Fruit fly (Drosophila melanogaster) whole organism, embryonic: ENCODE data around the gene CG1024.

Experiments used
- ATbp ChIP-seq: fragments of 200-800 bp; sonication (Bioruptor generic); optimal IDR thresholded peaks from 2 replicates; lab custom pipeline; 2017; ENCODE audit warnings: missing biosample characterization, mild to moderate bottlenecking, missing genetic modification characterization, missing genetic modification reagents
- Bgb ChIP-seq: fragments of 200-800 bp; sonication (Bioruptor generic); IDR thresholded peaks from 2 replicates; pipeline ENCODE4 v1.3.6; 2022; ENCODE audit warnings: missing biosample characterization, missing genetic modification characterization; ENCODE audit not compliant: partially characterized antibody
- C15 ChIP-seq: fragments of 200-800 bp; sonication (Bioruptor generic); IDR thresholded peaks from 3 replicates; pipeline ENCODE4 v1.3.6; 2022; ENCODE audit warnings: missing biosample characterization, missing genetic modification characterization
- CG10321 ChIP-seq: fragments of 200-800 bp; sonication (Bioruptor generic); IDR thresholded peaks from 2 replicates; pipeline ENCODE4 v1.3.6; 2022; ENCODE audit warnings: missing biosample characterization, missing genetic modification characterization
- CG10366 ChIP-seq: fragments of 200-800 bp; sonication (Bioruptor generic); IDR thresholded peaks from 2 replicates; pipeline ENCODE4 v1.3.6; 2022; ENCODE audit warnings: missing biosample characterization, missing genetic modification characterization
- CG10565 ChIP-seq: fragments of 200-800 bp; sonication (Bioruptor generic); optimal IDR thresholded peaks from 3 replicates; lab custom pipeline; 2016; ENCODE audit warnings: missing biosample characterization, mild to moderate bottlenecking, missing genetic modification characterization
- CG10654 ChIP-seq: fragments of 200-800 bp; sonication (Bioruptor generic); optimal IDR thresholded peaks from 2 replicates; lab custom pipeline; 2016; ENCODE audit warnings: missing biosample characterization, missing genetic modification characterization
- CG11085 ChIP-seq: fragments of 200-800 bp; sonication (Bioruptor generic); IDR thresholded peaks from 2 replicates; pipeline ENCODE4 v1.3.6; 2022; ENCODE audit warnings: missing biosample characterization, missing genetic modification characterization
- CG12155 ChIP-seq: fragments of 200-800 bp; sonication (Bioruptor generic); optimal IDR thresholded peaks from 3 replicates; lab custom pipeline; 2016; ENCODE audit warnings: missing biosample characterization, missing genetic modification characterization
- CG12391 ChIP-seq: fragments of 200-800 bp; sonication (Bioruptor generic); optimal IDR thresholded peaks from 3 replicates; lab custom pipeline; 2018; ENCODE audit warnings: missing biosample characterization, mild to moderate bottlenecking, missing genetic modification characterization, moderate library complexity
- CG13624 ChIP-seq: fragments of 200-800 bp; sonication (Bioruptor generic); optimal IDR thresholded peaks from 2 replicates; lab custom pipeline; 2016; ENCODE audit warnings: missing biosample characterization, missing genetic modification characterization
- CG15011 ChIP-seq: fragments of 200-800 bp; sonication (Bioruptor generic); optimal IDR thresholded peaks from 3 replicates; lab custom pipeline; 2018; ENCODE audit warnings: missing biosample characterization, mild to moderate bottlenecking, missing genetic modification characterization
- CG15696 ChIP-seq: fragments of 200-800 bp; sonication (Bioruptor generic); optimal IDR thresholded peaks from 2 replicates; lab custom pipeline; 2019; ENCODE audit warnings: missing biosample characterization, mild to moderate bottlenecking, missing genetic modification characterization, moderate library complexity
- CG17802 ChIP-seq: fragments of 200-800 bp; sonication (Bioruptor generic); optimal IDR thresholded peaks from 2 replicates; lab custom pipeline; 2018; ENCODE audit warnings: missing biosample characterization, mild to moderate bottlenecking, missing genetic modification characterization, moderate library complexity
- CG1792 ChIP-seq: fragments of 200-800 bp; sonication (Bioruptor generic); optimal IDR thresholded peaks from 2 replicates; lab custom pipeline; 2016; ENCODE audit warnings: missing biosample characterization, missing genetic modification characterization
- CG18011 ChIP-seq: fragments of 200-800 bp; sonication (Bioruptor generic); optimal IDR thresholded peaks from 2 replicates; lab custom pipeline; 2017; ENCODE audit warnings: missing biosample characterization, missing genetic modification characterization, mild to moderate bottlenecking, moderate library complexity, missing genotype
- CG18262 ChIP-seq: fragments of 200-800 bp; optimal IDR thresholded peaks from 3 replicates; lab custom pipeline; 2019; ENCODE audit warnings: missing biosample characterization, mild to moderate bottlenecking, missing genetic modification characterization, moderate library complexity
- CG2889 ChIP-seq: fragments of 200-800 bp; sonication (Bioruptor generic); IDR thresholded peaks from 3 replicates; pipeline ENCODE4 v1.3.6; 2022; ENCODE audit warnings: missing biosample characterization, missing genetic modification characterization
- CG3838 ChIP-seq: fragments of 200-800 bp; sonication (Bioruptor generic); optimal IDR thresholded peaks from 3 replicates; lab custom pipeline; 2016; ENCODE audit warnings: missing biosample characterization, missing genetic modification characterization
- CG4404 ChIP-seq: fragments of 200-800 bp; sonication (Bioruptor generic); IDR thresholded peaks from 2 replicates; pipeline ENCODE4 v1.3.6; 2022; ENCODE audit warnings: missing biosample characterization, missing genetic modification characterization
- CG4730 ChIP-seq: fragments of 200-800 bp; sonication (Bioruptor generic); IDR thresholded peaks from 2 replicates; pipeline ENCODE4 v1.3.6; 2022; ENCODE audit warnings: missing biosample characterization, missing genetic modification characterization
- CG7987 ChIP-seq: fragments of 200-800 bp; sonication (Bioruptor generic); optimal IDR thresholded peaks from 2 replicates; lab custom pipeline; 2018; ENCODE audit warnings: missing biosample characterization, mild to moderate bottlenecking, missing genetic modification characterization, moderate library complexity
- CG8944 ChIP-seq: fragments of 200-800 bp; sonication (Bioruptor generic); optimal IDR thresholded peaks from 3 replicates; lab custom pipeline; 2016; ENCODE audit warnings: missing biosample characterization, missing genetic modification characterization
- Gsc ChIP-seq: fragments of 200-800 bp; sonication (Bioruptor generic); IDR thresholded peaks from 2 replicates; pipeline ENCODE4 v1.3.6; 2022; ENCODE audit warnings: missing biosample characterization, missing genetic modification characterization
- Hand ChIP-seq: fragments of 200-800 bp; sonication (Bioruptor generic); optimal IDR thresholded peaks from 2 replicates; lab custom pipeline; 2017; ENCODE audit warnings: mild to moderate bottlenecking, missing biosample characterization, missing genetic modification reagents, missing genetic modification characterization
- Hr3 ChIP-seq: fragments of 200-800 bp; sonication (Bioruptor generic); optimal IDR thresholded peaks from 3 replicates; lab custom pipeline; 2016; ENCODE audit warnings: missing biosample characterization, missing genetic modification characterization
- Hr78 ChIP-seq, 2 experiments: fragments of 200-800 bp in 1 of 2; fragments of >200 bp in 1 of 2; sonication (Bioruptor generic) in 1 of 2; optimal IDR thresholded peaks; 2 replicates each; lab custom pipeline; 2017 to 2019; ENCODE audit warnings: missing biosample characterization in 2 of 2, missing genetic modification characterization in 2 of 2, mild to moderate bottlenecking in 1 of 2, moderate library complexity in 1 of 2
- MBD-R2 ChIP-seq: fragments of 200-800 bp; sonication (Bioruptor generic); IDR thresholded peaks from 2 replicates; pipeline ENCODE4 v1.3.6; 2022; ENCODE audit warnings: missing biosample characterization, missing genetic modification characterization
- Med ChIP-seq: fragments of 200-800 bp; sonication (Bioruptor generic); peaks from one replicate; lab custom pipeline; 2016; ENCODE audit warnings: missing biosample characterization, missing genetic modification characterization, mild to moderate bottlenecking, inconsistent platforms, moderate library complexity
- Neu2 ChIP-seq: fragments of 200-800 bp; sonication (Bioruptor generic); optimal IDR thresholded peaks from 3 replicates; lab custom pipeline; 2016; ENCODE audit warnings: missing biosample characterization, missing genetic modification characterization, borderline replicate concordance
- Nf-YA ChIP-seq: fragments of 200-800 bp; sonication (Bioruptor generic); IDR thresholded peaks from 2 replicates; pipeline ENCODE4 v1.3.6; 2022; ENCODE audit warnings: missing biosample characterization, missing genetic modification characterization
- Nf-YC ChIP-seq: fragments of 200-800 bp; optimal IDR thresholded peaks from 3 replicates; lab custom pipeline; 2019; ENCODE audit warnings: missing biosample characterization, mild to moderate bottlenecking, missing genetic modification characterization, moderate library complexity
- PHDP ChIP-seq: fragments of 200-800 bp; sonication (Bioruptor generic); optimal IDR thresholded peaks from 3 replicates; lab custom pipeline; 2018; ENCODE audit warnings: missing biosample characterization, mild to moderate bottlenecking, missing genetic modification characterization, moderate library complexity
- Spps ChIP-seq: fragments of 200-800 bp; sonication (Bioruptor generic); optimal IDR thresholded peaks from 2 replicates; lab custom pipeline; 2018; ENCODE audit warnings: missing biosample characterization, mild to moderate bottlenecking, missing genetic modification characterization
- Sry-δ ChIP-seq: fragments of 200-800 bp; sonication (Bioruptor generic); optimal IDR thresholded peaks from 2 replicates; lab custom pipeline; 2016; ENCODE audit warnings: missing biosample characterization, missing genetic modification characterization
- cad ChIP-seq: fragments of >200 bp; optimal IDR thresholded peaks from 2 replicates; lab custom pipeline; 2017; ENCODE audit warnings: missing biosample characterization, missing genetic modification characterization
- dan ChIP-seq: fragments of 200-800 bp; sonication (Bioruptor generic); IDR thresholded peaks from 2 replicates; pipeline ENCODE4 v1.3.6; 2022; ENCODE audit warnings: missing biosample characterization, missing genetic modification characterization
- dmrt11E ChIP-seq: fragments of 200-800 bp; sonication (Bioruptor generic); optimal IDR thresholded peaks from 3 replicates; lab custom pipeline; 2018; ENCODE audit warnings: missing biosample characterization, mild to moderate bottlenecking, missing genetic modification characterization, moderate library complexity
- gsb ChIP-seq: fragments of 200-800 bp; sonication (Bioruptor generic); IDR thresholded peaks from 2 replicates; pipeline ENCODE4 v1.3.6; 2022; ENCODE audit warnings: missing biosample characterization, missing genetic modification characterization
- hth ChIP-seq: fragments of >200 bp; optimal IDR thresholded peaks from 2 replicates; lab custom pipeline; 2017; ENCODE audit warnings: inconsistent platforms
- nerfin-2 ChIP-seq: fragments of 200-800 bp; sonication (Bioruptor generic); IDR thresholded peaks from 2 replicates; pipeline ENCODE4 v1.3.6; 2022; ENCODE audit warnings: missing biosample characterization, missing genetic modification characterization; ENCODE audit not compliant: partially characterized antibody
- org-1 ChIP-seq: fragments of 200-800 bp; sonication (Bioruptor generic); optimal IDR thresholded peaks from 2 replicates; lab custom pipeline; 2017; ENCODE audit warnings: missing biosample characterization, missing genetic modification characterization
- pho ChIP-seq: fragments of 200-800 bp; sonication (Bioruptor generic); optimal IDR thresholded peaks from 2 replicates; lab custom pipeline; 2016; ENCODE audit warnings: missing biosample characterization, missing genetic modification characterization
- ro ChIP-seq: fragments of 200-800 bp; sonication (Bioruptor generic); IDR thresholded peaks from 2 replicates; pipeline ENCODE4 v1.3.6; 2022; ENCODE audit warnings: missing biosample characterization, missing genetic modification characterization
- sqz ChIP-seq: fragments of 200-800 bp; sonication (Bioruptor generic); optimal IDR thresholded peaks from 3 replicates; lab custom pipeline; 2018; ENCODE audit warnings: missing biosample characterization, mild to moderate bottlenecking, missing genetic modification characterization
- tup ChIP-seq: fragments of 200-800 bp; sonication (Bioruptor generic); optimal IDR thresholded peaks from 2 replicates; lab custom pipeline; 2016; ENCODE audit warnings: missing biosample characterization, mild to moderate bottlenecking, missing genetic modification characterization, moderate library complexity
- wek ChIP-seq: fragments of 200-800 bp; sonication (Bioruptor generic); optimal IDR thresholded peaks from 3 replicates; lab custom pipeline; 2018; ENCODE audit warnings: missing biosample characterization, mild to moderate bottlenecking, missing genetic modification characterization, moderate library complexity
- yki ChIP-seq: fragments of >200 bp; optimal IDR thresholded peaks from 3 replicates; lab custom pipeline; 2018
- zen ChIP-seq: fragments of 200-800 bp; sonication (Bioruptor generic); optimal IDR thresholded peaks from 3 replicates; lab custom pipeline; 2018; ENCODE audit warnings: missing biosample characterization, mild to moderate bottlenecking, missing genetic modification characterization, moderate library complexity

CG1024 gene

DNA sequence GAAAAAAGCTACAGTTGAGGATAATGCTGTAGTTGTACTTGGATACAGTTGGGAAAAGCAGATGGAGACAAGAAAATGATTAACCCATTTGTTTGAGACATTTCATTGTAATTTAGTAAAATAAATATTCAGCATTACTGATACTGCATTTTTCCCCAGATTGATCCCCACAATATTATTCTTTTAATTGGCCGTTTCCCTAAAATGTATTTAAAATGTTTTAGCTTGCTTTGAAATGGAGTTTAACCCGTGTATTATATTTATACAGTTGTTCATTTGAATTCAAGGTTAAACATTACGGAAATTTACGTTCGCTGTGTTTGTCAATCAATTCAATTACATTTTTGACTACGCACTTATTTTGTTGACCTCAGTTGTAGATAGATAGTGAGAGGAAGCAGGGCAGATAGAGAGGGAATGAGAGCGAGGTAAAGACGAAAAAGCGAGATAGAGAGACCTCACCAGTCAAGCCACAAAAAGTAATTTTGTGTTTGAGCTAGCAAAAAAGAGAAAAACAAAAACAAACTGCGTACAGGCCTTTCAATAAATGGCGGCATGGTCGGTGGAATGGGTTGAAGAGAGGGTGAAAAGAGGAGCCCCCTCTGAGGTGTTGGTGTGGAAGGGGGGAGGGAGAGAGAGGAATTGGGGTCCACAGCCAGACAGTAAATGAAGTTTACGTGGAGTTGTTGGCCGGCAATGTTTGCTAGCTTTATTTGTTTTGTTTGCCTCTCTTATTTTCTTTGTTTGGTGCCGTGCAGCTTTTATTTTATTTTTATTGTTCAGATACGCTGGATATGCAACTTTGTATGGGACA, 30.5 kb upstream of the CG1024 start (continued):
- peak; percentile 30 for TF ChIP-seq Sry-δ (GFP tag; lab: Kevin White, UChicago)
- TF ChIP-seq gsb = 0 out of 2 replicates have a peak, but pooled peaks have one; percentile 50
- peak; percentile 83 for TF ChIP-seq CG12155 (GFP tag; lab: Kevin White, UChicago)
- peak; percentile 36; the same call in 1 of the 2 replicates for TF ChIP-seq CG4404 (GFP tag; lab: Robert Waterston, UW)
- peak; percentile 10 for TF ChIP-seq CG10565 (GFP tag; lab: Kevin White, UChicago)
- TF ChIP-seq CG17802 (tag; lab: Kevin White, UChicago) = peak; percentile 65
- peak; percentile 90 for TF ChIP-seq Med (GFP tag; lab: Kevin White, UChicago)
- no peak for TF ChIP-seq tup
- no peak; the same call in 1 of the 2 replicates for TF ChIP-seq Bgb (GFP tag; lab: Robert Waterston, UW)
- peak; percentile 89 for TF ChIP-seq pho (GFP tag; lab: Kevin White, UChicago)
- TF ChIP-seq Nf-YA = no peak
- TF ChIP-seq yki (lab: Kevin White, UChicago) = peak; percentile 41
- TF ChIP-seq wek (GFP tag; lab: Kevin White, UChicago) = no peak
- 0 out of 3 replicates have a peak, but pooled peaks have one; percentile 49 for TF ChIP-seq CG2889 (GFP tag; lab: Robert Waterston, UW)
- peak; percentile 60 for TF ChIP-seq zen
- TF ChIP-seq Hr3 = peak; percentile 86
- no peak for TF ChIP-seq Gsc (GFP tag; lab: Robert Waterston, UW)
- no peak for TF ChIP-seq cad (GFP tag; lab: Kevin White, UChicago)
- TF ChIP-seq ATbp (GFP tag; lab: Kevin White, UChicago) = peak; percentile 65
- TF ChIP-seq CG18011 (GFP tag; lab: Kevin White, UChicago) = peak; percentile 72
- TF ChIP-seq org-1 (GFP tag; lab: Kevin White, UChicago) = peak; percentile 90
- TF ChIP-seq ro = peak; percentile 17; the same call in 1 of the 2 replicates
- TF ChIP-seq hth = no peak
- TF ChIP-seq Nf-YC (tag; lab: Kevin White, UChicago) = peak; percentile 79
- peak; percentile 88 for TF ChIP-seq Hand
- TF ChIP-seq Hr78 (GFP tag; optimal IDR thresholded peaks at IDR 0.05; lab: Kevin White, UChicago) = peak in 1 of 2 experiments; percentile 88
- no peak for TF ChIP-seq C15 (GFP tag; lab: Robert Waterston, UW)
- peak; percentile 51 for TF ChIP-seq CG10654 (GFP tag; lab: Kevin White, UChicago)
- peak; percentile 33 for TF ChIP-seq Spps
- TF ChIP-seq CG3838 (GFP tag; lab: Kevin White, UChicago) = peak; percentile 75
- TF ChIP-seq dmrt11E (tag; lab: Kevin White, UChicago) = peak; percentile 74
- peak; percentile 67 for TF ChIP-seq CG1792
- TF ChIP-seq MBD-R2 (GFP tag; lab: Robert Waterston, UW) = no peak
- 0 out of 2 replicates have a peak, but pooled peaks have one; percentile 36 for TF ChIP-seq CG11085 (GFP tag; lab: Robert Waterston, UW)
- TF ChIP-seq sqz (GFP tag; lab: Kevin White, UChicago) = peak; percentile 77
- TF ChIP-seq CG8944 = peak; percentile 49
- TF ChIP-seq PHDP = peak; percentile 88
- TF ChIP-seq CG15696 = peak; percentile 49
- TF ChIP-seq nerfin-2 (GFP tag; lab: Robert Waterston, UW) = no peak
- TF ChIP-seq CG12391 (tag; lab: Kevin White, UChicago) = peak; percentile 92
- TF ChIP-seq CG7987 (GFP tag; lab: Kevin White, UChicago) = peak; percentile 51
- peak; percentile 89 for TF ChIP-seq CG15011 (GFP tag; lab: Kevin White, UChicago)
- TF ChIP-seq dan = no peak
- peak; percentile 96 for TF ChIP-seq CG18262 (tag; lab: Kevin White, UChicago)
- peak; percentile 55 for TF ChIP-seq CG10321 (GFP tag; lab: Robert Waterston, UW)
- peak; percentile 87 for TF ChIP-seq CG13624 (GFP tag; lab: Kevin White, UChicago)
- peak; percentile 58; the same call in 1 of the 2 replicates for TF ChIP-seq CG10366 (GFP tag; lab: Robert Waterston, UW)
- peak; percentile 20 for TF ChIP-seq Neu2 (GFP tag; lab: Kevin White, UChicago)
- TF ChIP-seq CG4730 (GFP tag; lab: Robert Waterston, UW) = peak; percentile 50; the same call in 1 of the 2 replicates
